Worm (Caenorhabditis elegans) whole organism, L4 larva: Measurements from ENCODE around the gene nspc-18.

Source experiments
- F26F4.8 ChIP-seq: fragments of 200-800 bp; sonication (Bioruptor generic); conservative IDR thresholded peaks from 2 replicates; pipeline ENCODE4 v1.3.6; 2022; ENCODE audit warnings: missing genetic modification characterization, missing compliant biosample characterization
- F37D6.2 ChIP-seq: sonication (generic microtip); optimal IDR thresholded peaks from 2 replicates; lab custom pipeline; 2016; ENCODE audit warnings: mild to moderate bottlenecking, missing genetic modification characterization, missing compliant biosample characterization
- R02D3.7 ChIP-seq: fragments of 150-350 bp; sonication (generic microtip); optimal IDR thresholded peaks from 3 replicates; lab custom pipeline; 2014; ENCODE audit warnings: missing biosample characterization, missing genetic modification characterization
- Y105C5A.15 ChIP-seq: fragments of 200-800 bp; sonication (Bioruptor generic); IDR thresholded peaks from 2 replicates; pipeline ENCODE4 v1.3.6; 2022; ENCODE audit warnings: missing genetic modification characterization, missing compliant biosample characterization
- Y5F2A.4 ChIP-seq: fragments of 200-800 bp; sonication (Bioruptor generic); optimal IDR thresholded peaks from 2 replicates; lab custom pipeline; 2018; ENCODE audit warnings: mild to moderate bottlenecking, missing genetic modification characterization, missing compliant biosample characterization
- ZK546.5 ChIP-seq, 2 experiments: sonication (generic microtip); optimal IDR thresholded peaks; 2 replicates each; lab custom pipeline; 2017; ENCODE audit warnings: missing biosample characterization in 2 of 2, missing genetic modification characterization in 2 of 2
- aha-1 ChIP-seq: fragments of 150-350 bp; peaks from one replicate; lab custom pipeline; 2014; ENCODE audit warnings: missing biosample characterization, missing genetic modification characterization
- arid-1 ChIP-seq: fragments of 200-800 bp; sonication (Bioruptor generic); conservative IDR thresholded peaks from 2 replicates; pipeline ENCODE4 v1.3.6; 2022; ENCODE audit warnings: missing genetic modification reagents, missing genetic modification characterization, missing compliant biosample characterization
- ceh-28 ChIP-seq: fragments of 150-350 bp; optimal IDR thresholded peaks from 2 replicates; lab custom pipeline; 2014; ENCODE audit warnings: missing biosample characterization, missing genetic modification reagents, missing genetic modification characterization
- ceh-82 ChIP-seq: sonication (generic microtip); optimal IDR thresholded peaks from 2 replicates; lab custom pipeline; 2017; ENCODE audit warnings: missing biosample characterization, missing genetic modification characterization
- cey-2 ChIP-seq: sonication (generic microtip); optimal IDR thresholded peaks from 3 replicates; lab custom pipeline; 2017; ENCODE audit warnings: missing genetic modification characterization, mild to moderate bottlenecking, missing compliant biosample characterization, antibody characterized with exemption, borderline replicate concordance; ENCODE audit not compliant: insufficient read depth
- daf-16 ChIP-seq, 3 experiments: sonication (generic microtip); optimal IDR thresholded peaks; 2 replicates each; lab custom pipeline; 2016 to 2017; ENCODE audit warnings: missing genetic modification characterization in 3 of 3, missing genetic modification reagents in 3 of 3, mild to moderate bottlenecking in 2 of 3, missing compliant biosample characterization in 2 of 3, missing biosample characterization in 1 of 3, moderate library complexity in 1 of 3
- daf-8 ChIP-seq: fragments of 200-800 bp; sonication (Bioruptor generic); IDR thresholded peaks from 2 replicates; pipeline ENCODE4 v1.3.6; 2022; ENCODE audit warnings: missing genetic modification characterization, missing compliant biosample characterization
- dmd-6 ChIP-seq: fragments of 200-800 bp; sonication (Bioruptor generic); IDR thresholded peaks from 2 replicates; pipeline ENCODE4 v1.3.6; 2022; ENCODE audit warnings: missing genetic modification reagents, missing genetic modification characterization, missing compliant biosample characterization
- duxl-1 ChIP-seq: sonication (generic microtip); optimal IDR thresholded peaks from 2 replicates; lab custom pipeline; 2016; ENCODE audit warnings: mild to moderate bottlenecking, missing genetic modification characterization, moderate library complexity, missing compliant biosample characterization; ENCODE audit not compliant: poor library complexity
- dve-1 ChIP-seq: sonication (generic microtip); optimal IDR thresholded peaks from 2 replicates; lab custom pipeline; 2017; ENCODE audit warnings: antibody characterized with exemption, mild to moderate bottlenecking, missing genetic modification characterization, missing compliant biosample characterization; ENCODE audit not compliant: insufficient read depth
- egl-43 ChIP-seq: fragments of 200-800 bp; sonication (Bioruptor generic); IDR thresholded peaks from 2 replicates; pipeline ENCODE4 v1.3.6; 2022; ENCODE audit warnings: missing genetic modification reagents, missing genetic modification characterization, missing compliant biosample characterization
- fkh-10 ChIP-seq: fragments of 150-350 bp; optimal IDR thresholded peaks from 2 replicates; lab custom pipeline; 2014; ENCODE audit warnings: missing biosample characterization, missing genetic modification reagents, missing genetic modification characterization
- hlh-11 ChIP-seq: fragments of 200-800 bp; sonication (Bioruptor generic); optimal IDR thresholded peaks from 2 replicates; lab custom pipeline; 2018; ENCODE audit warnings: mild to moderate bottlenecking, missing genetic modification characterization, missing compliant biosample characterization
- hmg-1.1 ChIP-seq: fragments of 200-800 bp; sonication (Bioruptor generic); IDR thresholded peaks from 2 replicates; pipeline ENCODE4 v1.3.6; 2022; ENCODE audit warnings: missing genetic modification reagents, missing genetic modification characterization, missing compliant biosample characterization
- lin-15B ChIP-seq: fragments of 150-350 bp; sonication (generic microtip); optimal IDR thresholded peaks from 3 replicates; lab custom pipeline; 2014; ENCODE audit warnings: missing biosample characterization, missing genetic modification characterization
- mdl-1 ChIP-seq, 2 experiments: fragments of 150-350 bp in 1 of 2; sonication (generic microtip) in 1 of 2; optimal IDR thresholded peaks; 2 replicates each; lab custom pipeline; 2014 to 2017; ENCODE audit warnings: missing biosample characterization in 2 of 2, missing genetic modification characterization in 2 of 2
- mep-1 ChIP-seq: fragments of 150-350 bp; sonication (generic microtip); optimal IDR thresholded peaks from 3 replicates; lab custom pipeline; 2014; ENCODE audit warnings: missing biosample characterization, missing genetic modification characterization
- mes-2 ChIP-seq: sonication (generic microtip); optimal IDR thresholded peaks from 2 replicates; lab custom pipeline; 2016; ENCODE audit warnings: missing genotype, mild to moderate bottlenecking, missing genetic modification characterization, missing compliant biosample characterization; ENCODE audit not compliant: poor library complexity, severe bottlenecking
- mxl-3 ChIP-seq: fragments of 200-800 bp; sonication (Bioruptor generic); optimal IDR thresholded peaks from 2 replicates; lab custom pipeline; 2018; ENCODE audit warnings: mild to moderate bottlenecking, missing genetic modification characterization, missing compliant biosample characterization
- nhr-10 ChIP-seq: fragments of 150-350 bp; optimal IDR thresholded peaks from 2 replicates; lab custom pipeline; 2014; ENCODE audit warnings: missing biosample characterization, missing genetic modification characterization
- nhr-28 ChIP-seq: fragments of 150-350 bp; optimal IDR thresholded peaks from 2 replicates; lab custom pipeline; 2014; ENCODE audit warnings: missing biosample characterization, missing genetic modification characterization
- nhr-42 ChIP-seq: fragments of 200-800 bp; sonication (Bioruptor generic); IDR thresholded peaks from 2 replicates; pipeline ENCODE4 v1.3.6; 2022; ENCODE audit warnings: missing genetic modification characterization, missing compliant biosample characterization
- nhr-48 ChIP-seq: sonication (generic microtip); optimal IDR thresholded peaks from 2 replicates; lab custom pipeline; 2016; ENCODE audit warnings: mild to moderate bottlenecking, missing genetic modification characterization, missing compliant biosample characterization
- nhr-6 ChIP-seq: fragments of 150-350 bp; optimal IDR thresholded peaks from 2 replicates; lab custom pipeline; 2014; ENCODE audit warnings: missing biosample characterization, missing genetic modification characterization
- pqm-1 ChIP-seq: sonication (generic microtip); optimal IDR thresholded peaks from 2 replicates; lab custom pipeline; 2017; ENCODE audit warnings: missing biosample characterization, missing genetic modification characterization
- saeg-2 ChIP-seq: fragments of 200-800 bp; sonication (Bioruptor generic); IDR thresholded peaks from 2 replicates; pipeline ENCODE4 v1.3.6; 2022; ENCODE audit warnings: missing genetic modification reagents, missing genetic modification characterization, missing compliant biosample characterization
- set-16 ChIP-seq: fragments of 200-800 bp; sonication (Bioruptor generic); IDR thresholded peaks from 2 replicates; pipeline ENCODE4 v1.3.6; 2022; ENCODE audit warnings: missing genetic modification reagents, missing genetic modification characterization, missing compliant biosample characterization
- snpc-4 ChIP-seq: fragments of 150-350 bp; optimal IDR thresholded peaks from 2 replicates; lab custom pipeline; 2014; ENCODE audit warnings: missing biosample characterization, missing genetic modification characterization
- tra-1 ChIP-seq: fragments of 200-800 bp; sonication (Bioruptor generic); IDR thresholded peaks from 2 replicates; pipeline ENCODE4 v1.3.6; 2022; ENCODE audit warnings: missing genetic modification reagents, missing genetic modification characterization, missing compliant biosample characterization
- unc-62 ChIP-seq, 3 experiments: fragments of 150-350 bp in 1 of 3; sonication (generic microtip); optimal IDR thresholded peaks in 2 of 3; peaks in 1 of 3; 1 replicate in 1 of 3; 2 replicates in 2 of 3; lab custom pipeline; 2014 to 2017; ENCODE audit warnings: missing biosample characterization in 3 of 3, missing genetic modification characterization in 3 of 3, missing genetic modification reagents in 3 of 3, missing genotype in 1 of 3
- zip-2 ChIP-seq: fragments of 150-350 bp; optimal IDR thresholded peaks from 2 replicates; lab custom pipeline; 2014; ENCODE audit warnings: missing biosample characterization, missing genetic modification characterization

Gene nspc-18

ce11 chrX:14517842-14518241, 9.6 kb downstream of the nspc-18 start:
- TF ChIP-seq saeg-2 (GFP tag; lab: Robert Waterston, UW) (no peak), aha-1 (tag; lab: Kevin White, UChicago) (peak; percentile 85), egl-43 (GFP tag; lab: Robert Waterston, UW) (0 out of 2 replicates have a peak, but pooled peaks have one; percentile 10), set-16 (GFP tag; lab: Robert Waterston, UW) (peak; percentile 36), snpc-4 (tag; lab: Kevin White, UChicago) (no peak)

ce11 chrX:14516560-14516959, 10.9 kb downstream of the nspc-18 start, which contains the start of gene D1025.10:
TSS of gene D1025.10 (plus strand) at chrX:14516860.
- TF ChIP-seq dmd-6 (GFP tag; lab: Robert Waterston, UW) (peak; percentile 55; the same call in 1 of the 2 replicates), mep-1 (no peak), fkh-10 (GFP tag; lab: Kevin White, UChicago) (no peak), dve-1 (tag; lab: Kevin White, UChicago) (peak; percentile 5)

ce11 chrX:14515028-14515427, 12.4 kb downstream of the nspc-18 start, which contains the start of gene gcsh-1:
TSS of gene gcsh-1 (minus strand) at chrX:14515073.
- peak; percentile 44 for TF ChIP-seq pqm-1
- no peak for TF ChIP-seq ZK546.5 (tag; optimal IDR thresholded peaks at IDR 0.05; lab: Kevin White, UChicago)
- peak; percentile 56 for TF ChIP-seq dmd-6 (GFP tag; lab: Robert Waterston, UW)
- peak; percentile 67 for TF ChIP-seq nhr-28 (tag; lab: Kevin White, UChicago)

ce11 chrX:14513462-14513861, 14.0 kb downstream of the nspc-18 start:
- TF ChIP-seq aha-1 (tag; lab: Kevin White, UChicago) (peak; percentile 19), mep-1 (peak; percentile 46), fkh-10 (GFP tag; lab: Kevin White, UChicago) (peak; percentile 29), unc-62 (GFP tag; optimal IDR thresholded peaks at IDR 0.05 in 1 of 2; lab: Kevin White, UChicago) (peak in 1 of 2 experiments; percentile 84), unc-62 (tag; optimal IDR thresholded peaks at IDR 0.05; lab: Kevin White, UChicago) (no peak), cey-2 (no peak), hmg-1.1 (peak; percentile 30; the same call in 1 of the 2 replicates), nhr-42 (no peak)
- TF ChIP-seq, all 104 proteins: peak for 5

ce11 chrX:14512817-14513216, 14.6 kb downstream of the nspc-18 start, which contains the start of gene fbxa-141:
TSS of gene fbxa-141 (minus strand) at chrX:14512917.
- TF ChIP-seq F37D6.2 (tag; lab: Kevin White, UChicago) (no peak), ceh-28 (no peak), duxl-1 (tag; lab: Kevin White, UChicago) (no peak), mep-1 (no peak), Y105C5A.15 (no peak), ZK546.5 (tag; optimal IDR thresholded peaks at IDR 0.05; lab: Kevin White, UChicago) (no peak), mes-2 (tag; lab: Kevin White, UChicago) (no peak), nhr-6 (tag; lab: Kevin White, UChicago) (no peak), daf-16 (GFP tag; optimal IDR thresholded peaks at IDR 0.05; lab: Kevin White, UChicago) (no peak), daf-16 (tag; optimal IDR thresholded peaks at IDR 0.05; lab: Kevin White, UChicago) (peak; percentile 17), unc-62 (GFP tag; optimal IDR thresholded peaks at IDR 0.05 in 1 of 2; lab: Kevin White, UChicago) (peak in 1 of 2 experiments; percentile 9), unc-62 (tag; optimal IDR thresholded peaks at IDR 0.05; lab: Kevin White, UChicago) (no peak), R02D3.7 (no peak)

- TF ChIP-seq zip-2 (peak; percentile 93), lin-15B (tag; lab: Kevin White, UChicago) (no peak)
Observed at ce11 chrX:14510358-14510757, 17.1 kb downstream of the nspc-18 start.

- no peak for TF ChIP-seq ceh-82 (tag; lab: Kevin White, UChicago)
- no peak for TF ChIP-seq nhr-6 (tag; lab: Kevin White, UChicago)
- no peak for TF ChIP-seq nhr-10 (tag; lab: Kevin White, UChicago)
- TF ChIP-seq arid-1 (GFP tag; lab: Robert Waterston, UW) = no peak
- peak in 1 of 2 experiments; percentile 61 for TF ChIP-seq mdl-1 (tag; optimal IDR thresholded peaks at IDR 0.05; lab: Kevin White, UChicago)
- no peak for TF ChIP-seq Y5F2A.4 (GFP tag; lab: Kevin White, UChicago)
- no peak for TF ChIP-seq R02D3.7
- no peak for TF ChIP-seq F26F4.8 (GFP tag; lab: Robert Waterston, UW)
- TF ChIP-seq dmd-6 (GFP tag; lab: Robert Waterston, UW) = peak; percentile 74
- no peak for TF ChIP-seq daf-8 (GFP tag; lab: Robert Waterston, UW)
- TF ChIP-seq aha-1 (tag; lab: Kevin White, UChicago) = no peak
- TF ChIP-seq nhr-48 (tag; lab: Kevin White, UChicago) = peak; percentile 39
- TF ChIP-seq mxl-3 (GFP tag; lab: Kevin White, UChicago) = peak; percentile 70
- peak in 1 of 2 experiments; percentile 100 for TF ChIP-seq unc-62 (GFP tag; optimal IDR thresholded peaks at IDR 0.05 in 1 of 2; lab: Kevin White, UChicago)
- TF ChIP-seq unc-62 (tag; optimal IDR thresholded peaks at IDR 0.05; lab: Kevin White, UChicago) = no peak
- peak; percentile 70 for TF ChIP-seq tra-1
- peak; percentile 86 for TF ChIP-seq hlh-11 (tag; lab: Kevin White, UChicago)
Observed at ce11 chrX:14508823-14509259, 18.6 kb downstream of the nspc-18 start.
